Worm (Caenorhabditis elegans) whole organism, L4 larva: ENCODE measurements around the gene T03F7.6.

ENCODE experiments used
- D1046.2 ChIP-seq: fragments of 200-800 bp; sonication (Bioruptor generic); IDR thresholded peaks from 2 replicates; pipeline ENCODE4 v1.3.6; 2022; ENCODE audit warnings: missing genetic modification characterization, missing compliant biosample characterization
- F44E2.7 ChIP-seq: fragments of 200-800 bp; sonication (Bioruptor generic); IDR thresholded peaks from 2 replicates; pipeline ENCODE4 v2.1.2; 2022; ENCODE audit warnings: missing genetic modification characterization, missing compliant biosample characterization
- F49E8.2 ChIP-seq: sonication (generic microtip); optimal IDR thresholded peaks from 2 replicates; lab custom pipeline; 2016; ENCODE audit warnings: missing compliant biosample characterization, mild to moderate bottlenecking, missing genetic modification characterization, borderline replicate concordance
- T26A8.4 ChIP-seq: fragments of 200-800 bp; sonication (Bioruptor generic); IDR thresholded peaks from 2 replicates; pipeline ENCODE4 v1.3.6; 2022; ENCODE audit warnings: missing genetic modification characterization, missing compliant biosample characterization
- Y48G9A.11 ChIP-seq: fragments of 200-800 bp; sonication (Bioruptor generic); IDR thresholded peaks from 2 replicates; pipeline ENCODE4 v1.3.6; 2022; ENCODE audit warnings: missing genetic modification reagents, missing genetic modification characterization, missing compliant biosample characterization
- Y75B8A.6 ChIP-seq: fragments of 200-800 bp; sonication (Bioruptor generic); IDR thresholded peaks from 2 replicates; pipeline ENCODE4 v1.3.6; 2022; ENCODE audit warnings: missing genetic modification reagents, missing genetic modification characterization, missing compliant biosample characterization
- aly-2 ChIP-seq: sonication (generic microtip); optimal IDR thresholded peaks from 2 replicates; lab custom pipeline; 2018; ENCODE audit warnings: missing biosample characterization, missing genetic modification characterization
- ama-1 ChIP-seq: fragments of 150-350 bp; optimal IDR thresholded peaks from 2 replicates; lab custom pipeline; 2014; ENCODE audit warnings: inconsistent platforms, mixed read lengths
- arid-1 ChIP-seq: fragments of 200-800 bp; sonication (Bioruptor generic); conservative IDR thresholded peaks from 2 replicates; pipeline ENCODE4 v1.3.6; 2022; ENCODE audit warnings: missing genetic modification reagents, missing genetic modification characterization, missing compliant biosample characterization
- ceh-20 ChIP-seq: fragments of 200-800 bp; sonication (Bioruptor generic); IDR thresholded peaks from 2 replicates; pipeline ENCODE4 v1.3.6; 2022; ENCODE audit warnings: missing genetic modification reagents, missing genetic modification characterization, missing compliant biosample characterization
- ceh-44 ChIP-seq: fragments of 200-800 bp; sonication (Bioruptor generic); IDR thresholded peaks from 2 replicates; pipeline ENCODE4 v1.3.6; 2022; ENCODE audit warnings: missing genetic modification reagents, missing genetic modification characterization, missing compliant biosample characterization
- ctbp-1 ChIP-seq: fragments of 200-800 bp; sonication (Bioruptor generic); IDR thresholded peaks from 2 replicates; pipeline ENCODE4 v1.3.6; 2022; ENCODE audit warnings: missing genetic modification reagents, missing genetic modification characterization, missing compliant biosample characterization
- daf-19 ChIP-seq: fragments of 200-800 bp; sonication (Bioruptor generic); conservative IDR thresholded peaks from 2 replicates; pipeline ENCODE4 v1.3.6; 2022; ENCODE audit warnings: missing genetic modification characterization, missing compliant biosample characterization
- daf-8 ChIP-seq: fragments of 200-800 bp; sonication (Bioruptor generic); IDR thresholded peaks from 2 replicates; pipeline ENCODE4 v1.3.6; 2022; ENCODE audit warnings: missing genetic modification characterization, missing compliant biosample characterization
- dmd-6 ChIP-seq: fragments of 200-800 bp; sonication (Bioruptor generic); IDR thresholded peaks from 2 replicates; pipeline ENCODE4 v1.3.6; 2022; ENCODE audit warnings: missing genetic modification reagents, missing genetic modification characterization, missing compliant biosample characterization
- dmd-9 ChIP-seq: fragments of 200-800 bp; sonication (Bioruptor generic); IDR thresholded peaks from 2 replicates; pipeline ENCODE4 v1.3.6; 2022; ENCODE audit warnings: missing genetic modification reagents, missing genetic modification characterization, missing compliant biosample characterization
- egl-43 ChIP-seq: fragments of 200-800 bp; sonication (Bioruptor generic); IDR thresholded peaks from 2 replicates; pipeline ENCODE4 v1.3.6; 2022; ENCODE audit warnings: missing genetic modification reagents, missing genetic modification characterization, missing compliant biosample characterization
- fos-1 ChIP-seq: fragments of 150-350 bp; optimal IDR thresholded peaks from 2 replicates; lab custom pipeline; 2014; ENCODE audit warnings: missing biosample characterization, missing genetic modification characterization
- hif-1 ChIP-seq, 2 experiments: sonication (generic microtip); optimal IDR thresholded peaks; 2 replicates each; lab custom pipeline; 2016 to 2017; ENCODE audit warnings: missing compliant biosample characterization in 2 of 2, missing genetic modification characterization in 2 of 2, missing genetic modification reagents in 2 of 2, missing genotype in 2 of 2, mild to moderate bottlenecking in 1 of 2
- hlh-11 ChIP-seq: fragments of 200-800 bp; sonication (Bioruptor generic); optimal IDR thresholded peaks from 2 replicates; lab custom pipeline; 2018; ENCODE audit warnings: mild to moderate bottlenecking, missing genetic modification characterization, missing compliant biosample characterization
- hlh-30 ChIP-seq: sonication (generic microtip); optimal IDR thresholded peaks from 2 replicates; lab custom pipeline; 2017; ENCODE audit warnings: antibody characterized with exemption, mild to moderate bottlenecking, missing genetic modification characterization, missing compliant biosample characterization; ENCODE audit not compliant: insufficient read depth
- hmg-1.1 ChIP-seq: fragments of 200-800 bp; sonication (Bioruptor generic); IDR thresholded peaks from 2 replicates; pipeline ENCODE4 v1.3.6; 2022; ENCODE audit warnings: missing genetic modification reagents, missing genetic modification characterization, missing compliant biosample characterization
- lim-7 ChIP-seq: fragments of 200-800 bp; sonication (Bioruptor generic); IDR thresholded peaks from 2 replicates; pipeline ENCODE4 v1.3.6; 2022; ENCODE audit warnings: missing genetic modification characterization, missing compliant biosample characterization
- lin-1 ChIP-seq: fragments of 200-800 bp; sonication (Bioruptor generic); IDR thresholded peaks from 2 replicates; pipeline ENCODE4 v1.3.6; 2022; ENCODE audit warnings: missing genetic modification reagents, missing genetic modification characterization, missing compliant biosample characterization
- lin-38 ChIP-seq: fragments of 200-800 bp; sonication (Bioruptor generic); IDR thresholded peaks from 2 replicates; pipeline ENCODE4 v1.3.6; 2022; ENCODE audit warnings: missing genetic modification reagents, missing genetic modification characterization, missing compliant biosample characterization
- lsy-2 ChIP-seq, 2 experiments: fragments of 150-350 bp in 1 of 2; sonication (generic microtip) in 1 of 2; optimal IDR thresholded peaks; 2 replicates each; lab custom pipeline; 2014 to 2017; ENCODE audit warnings: missing biosample characterization in 2 of 2, missing genetic modification characterization in 2 of 2
- madf-5 ChIP-seq, 2 experiments: fragments of 200-800 bp; sonication (Bioruptor generic); IDR thresholded peaks; 2 replicates each; pipeline ENCODE4 v1.3.6; 2022; ENCODE audit warnings: missing compliant biosample characterization in 2 of 2, missing genetic modification characterization in 2 of 2
- madf-9 ChIP-seq: fragments of 200-800 bp; sonication (Bioruptor generic); conservative IDR thresholded peaks from 2 replicates; pipeline ENCODE4 v1.3.6; 2022; ENCODE audit warnings: missing genetic modification reagents, missing genetic modification characterization, missing compliant biosample characterization
- mdl-1 ChIP-seq, 2 experiments: fragments of 150-350 bp in 1 of 2; sonication (generic microtip) in 1 of 2; optimal IDR thresholded peaks; 2 replicates each; lab custom pipeline; 2014 to 2017; ENCODE audit warnings: missing biosample characterization in 2 of 2, missing genetic modification characterization in 2 of 2
- mes-2 ChIP-seq: sonication (generic microtip); optimal IDR thresholded peaks from 2 replicates; lab custom pipeline; 2016; ENCODE audit warnings: missing genotype, mild to moderate bottlenecking, missing genetic modification characterization, missing compliant biosample characterization; ENCODE audit not compliant: poor library complexity, severe bottlenecking
- mxl-3 ChIP-seq: fragments of 200-800 bp; sonication (Bioruptor generic); optimal IDR thresholded peaks from 2 replicates; lab custom pipeline; 2018; ENCODE audit warnings: mild to moderate bottlenecking, missing genetic modification characterization, missing compliant biosample characterization
- nhr-10 ChIP-seq: fragments of 150-350 bp; optimal IDR thresholded peaks from 2 replicates; lab custom pipeline; 2014; ENCODE audit warnings: missing biosample characterization, missing genetic modification characterization
- pha-4 ChIP-seq, 2 experiments: fragments of 150-350 bp in 1 of 2; fragments of 200-800 bp in 1 of 2; sonication (Bioruptor generic) in 1 of 2; IDR thresholded peaks in 1 of 2; optimal IDR thresholded peaks in 1 of 2; 2 replicates each; pipeline versions ENCODE4 v1.3.6 to Lab custom; 2014 to 2022; ENCODE audit warnings: missing genetic modification characterization in 2 of 2, missing genetic modification reagents in 2 of 2, missing biosample characterization in 1 of 2, missing compliant biosample characterization in 1 of 2
- rbr-2 ChIP-seq: sonication (generic microtip); optimal IDR thresholded peaks from 2 replicates; lab custom pipeline; 2016; ENCODE audit warnings: missing genotype, missing genetic modification characterization, missing compliant biosample characterization
- snpc-1.2 ChIP-seq: fragments of 200-800 bp; sonication (Bioruptor generic); IDR thresholded peaks from 2 replicates; pipeline ENCODE4 v1.3.6; 2022; ENCODE audit warnings: missing genetic modification reagents, missing genetic modification characterization, missing compliant biosample characterization
- snpc-4 ChIP-seq: fragments of 150-350 bp; optimal IDR thresholded peaks from 2 replicates; lab custom pipeline; 2014; ENCODE audit warnings: missing biosample characterization, missing genetic modification characterization
- tag-97 ChIP-seq: fragments of 200-800 bp; sonication (Bioruptor generic); IDR thresholded peaks from 2 replicates; pipeline ENCODE4 v1.3.6; 2022; ENCODE audit warnings: missing genetic modification characterization, missing compliant biosample characterization
- tra-1 ChIP-seq: fragments of 200-800 bp; sonication (Bioruptor generic); IDR thresholded peaks from 2 replicates; pipeline ENCODE4 v1.3.6; 2022; ENCODE audit warnings: missing genetic modification reagents, missing genetic modification characterization, missing compliant biosample characterization
- unc-39 ChIP-seq: sonication (generic microtip); optimal IDR thresholded peaks from 2 replicates; lab custom pipeline; 2017; ENCODE audit warnings: missing biosample characterization, missing genetic modification characterization
- unc-62 ChIP-seq, 3 experiments: fragments of 150-350 bp in 1 of 3; sonication (generic microtip); optimal IDR thresholded peaks in 2 of 3; peaks in 1 of 3; 1 replicate in 1 of 3; 2 replicates in 2 of 3; lab custom pipeline; 2014 to 2017; ENCODE audit warnings: missing biosample characterization in 3 of 3, missing genetic modification characterization in 3 of 3, missing genetic modification reagents in 3 of 3, missing genotype in 1 of 3
- vab-7 ChIP-seq: fragments of 200-800 bp; sonication (Bioruptor generic); IDR thresholded peaks from 2 replicates; pipeline ENCODE4 v1.3.6; 2022; ENCODE audit warnings: missing genetic modification reagents, missing genetic modification characterization, missing compliant biosample characterization
- zip-11 ChIP-seq: fragments of 200-800 bp; sonication (Bioruptor generic); IDR thresholded peaks from 2 replicates; pipeline ENCODE4 v1.3.6; 2022; ENCODE audit warnings: missing genetic modification characterization, missing compliant biosample characterization

T03F7.6 gene

DNA sequence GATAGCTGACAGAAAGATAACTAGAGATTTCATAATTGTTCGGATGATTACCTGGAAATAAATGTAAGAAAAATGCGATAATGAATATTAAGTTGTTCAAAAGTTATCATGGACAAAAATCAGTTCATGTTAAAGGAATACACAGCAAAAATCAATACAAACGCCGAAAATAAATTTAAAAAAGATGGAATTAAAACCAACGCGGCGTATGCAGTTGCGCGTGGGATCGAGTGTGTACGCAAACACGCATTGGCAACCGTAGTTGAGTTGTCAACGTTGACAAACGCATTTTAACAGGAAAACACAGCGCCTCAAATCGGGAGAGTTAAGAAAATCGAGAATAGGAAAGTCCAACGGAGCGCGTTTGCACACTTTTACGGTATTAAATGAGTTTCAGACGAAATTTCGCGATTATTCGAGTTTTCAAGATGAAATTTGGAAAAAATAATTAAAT, 32.4 kb downstream of the T03F7.6 start, which contains the start of gene tmed-10 (continued):
- TF ChIP-seq rbr-2 (tag; lab: Kevin White, UChicago), result peak; percentile 50
- TF ChIP-seq egl-43, result peak; percentile 66; the same call in 1 of the 2 replicates
- no peak for TF ChIP-seq daf-19 (GFP tag; lab: Robert Waterston, UW)
- no peak for TF ChIP-seq daf-8 (GFP tag; lab: Robert Waterston, UW)
- TF ChIP-seq mes-2 (tag; lab: Kevin White, UChicago), result peak; percentile 84
- peak in 1 of 2 experiments; percentile 56 for TF ChIP-seq unc-62 (GFP tag; optimal IDR thresholded peaks at IDR 0.05 in 1 of 2; lab: Kevin White, UChicago)
- TF ChIP-seq unc-62 (tag; optimal IDR thresholded peaks at IDR 0.05; lab: Kevin White, UChicago), result no peak
- TF ChIP-seq T26A8.4 (GFP tag; lab: Robert Waterston, UW), result peak; percentile 65; the same call in 1 of the 2 replicates
- peak in 1 of 2 experiments; percentile 93 for TF ChIP-seq lsy-2 (tag; optimal IDR thresholded peaks at IDR 0.05; lab: Kevin White, UChicago)
- TF ChIP-seq mxl-3 (GFP tag; lab: Kevin White, UChicago), result peak; percentile 77
- no peak for TF ChIP-seq ama-1
- TF ChIP-seq tag-97 (GFP tag; lab: Robert Waterston, UW), result no peak
- peak; percentile 95 for TF ChIP-seq lin-38 (GFP tag; lab: Robert Waterston, UW)
- TF ChIP-seq aly-2 (tag; lab: Kevin White, UChicago), result no peak
- no peak for TF ChIP-seq nhr-10 (tag; lab: Kevin White, UChicago)
- no peak for TF ChIP-seq zip-11
- peak in 1 of 2 experiments; percentile 12 for TF ChIP-seq hif-1 (tag; optimal IDR thresholded peaks at IDR 0.05; lab: Kevin White, UChicago)
- peak; percentile 76 for TF ChIP-seq hmg-1.1
- peak; percentile 64 for TF ChIP-seq hlh-11 (tag; lab: Kevin White, UChicago)
- TF ChIP-seq ceh-20 (GFP tag; lab: Robert Waterston, UW), result peak; percentile 75
- 0 out of 2 replicates have a peak, but pooled peaks have one; percentile 10 for TF ChIP-seq dmd-9 (GFP tag; lab: Robert Waterston, UW)
- TF ChIP-seq unc-39 (tag; lab: Kevin White, UChicago), result no peak
- no peak for TF ChIP-seq F49E8.2
- TF ChIP-seq fos-1 (tag; lab: Kevin White, UChicago), result no peak
- TF ChIP-seq tra-1 (GFP tag; lab: Robert Waterston, UW), result 0 out of 2 replicates have a peak, but pooled peaks have one; percentile 18
- TF ChIP-seq mdl-1 (tag; optimal IDR thresholded peaks at IDR 0.05; lab: Kevin White, UChicago), result peak in 1 of 2 experiments; percentile 3
- 0 out of 2 replicates have a peak, but pooled peaks have one; percentile 51 for TF ChIP-seq pha-4 (GFP tag; IDR thresholded peaks at IDR 0.05; lab: Robert Waterston, UW)
- TF ChIP-seq pha-4 (tag; optimal IDR thresholded peaks at IDR 0.05; lab: Kevin White, UChicago), result peak; percentile 18
- TF ChIP-seq hlh-30 (tag; lab: Kevin White, UChicago), result peak; percentile 44
- TF ChIP-seq lim-7, result no peak
- TF ChIP-seq, all 104 proteins: peak for 27

DNA sequence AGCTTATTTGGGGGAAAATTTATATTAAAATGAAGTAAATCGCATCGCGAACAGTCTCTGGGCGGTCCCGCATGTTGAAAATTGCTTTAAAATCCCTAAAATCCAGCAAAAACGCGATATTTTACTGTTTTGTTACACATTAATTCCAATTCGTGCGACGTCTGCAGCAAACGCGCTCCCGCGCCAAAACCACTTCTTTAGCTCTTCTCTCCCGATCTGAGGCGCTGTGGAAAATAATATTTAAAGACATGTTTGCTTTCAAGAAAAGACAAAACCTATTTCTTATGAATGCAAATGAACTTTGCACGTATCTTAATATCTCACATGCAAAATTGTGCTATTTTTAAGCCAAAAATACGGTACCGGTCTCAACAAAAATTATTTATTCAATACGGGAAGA, 34.1 kb downstream of the T03F7.6 start:
- TF ChIP-seq D1046.2 (0 out of 2 replicates have a peak, but pooled peaks have one; percentile 42), ceh-44 (GFP tag; lab: Robert Waterston, UW) (peak; percentile 65; the same call in 1 of the 2 replicates), lin-38 (GFP tag; lab: Robert Waterston, UW) (peak; percentile 88)

DNA sequence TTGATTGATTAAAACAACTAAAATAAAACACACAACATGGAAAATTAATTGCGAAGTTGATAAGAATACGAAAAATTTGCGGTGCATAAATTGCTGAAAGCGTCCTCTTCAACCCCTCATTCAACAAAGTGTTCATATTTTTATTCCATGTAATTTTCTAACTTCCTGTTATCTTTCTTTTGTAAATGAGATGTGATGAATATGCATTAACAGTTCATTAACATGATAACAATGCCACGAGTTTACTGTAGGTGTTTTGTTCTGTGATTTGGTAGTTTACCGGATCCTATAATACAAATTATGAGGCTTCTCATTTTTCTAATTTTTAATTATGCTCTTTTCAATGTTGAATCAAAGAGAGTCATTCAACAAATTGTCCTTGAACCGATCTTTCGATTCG, 34.6 kb downstream of the T03F7.6 start, which contains the start of gene F47G9.6:
Gene F47G9.6, plus strand, starts transcription at position 301 of the 400 bp plus-strand sequence.
- no peak for TF ChIP-seq snpc-4 (tag; lab: Kevin White, UChicago)

DNA sequence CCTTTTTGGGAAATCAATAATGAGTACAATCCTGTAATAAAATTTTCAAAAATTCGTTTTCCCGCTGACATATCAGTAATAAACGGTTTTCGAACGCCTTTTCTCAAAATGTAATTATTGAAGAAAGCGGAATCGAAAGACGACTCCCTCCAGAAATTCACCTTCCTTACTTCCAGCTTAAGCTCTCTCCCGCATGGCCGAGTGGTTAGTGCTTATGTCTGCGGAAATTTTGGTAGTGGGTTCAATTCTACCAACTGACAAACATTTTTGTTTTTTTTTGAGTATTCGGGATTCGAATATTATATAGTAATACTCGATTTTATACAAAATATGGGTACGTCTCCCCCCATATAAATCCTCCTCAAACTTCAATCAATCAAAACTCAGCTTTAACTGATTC, 37.3 kb downstream of the T03F7.6 start:
- peak; percentile 67 for TF ChIP-seq snpc-1.2 (GFP tag; lab: Robert Waterston, UW)
- peak; percentile 51 for TF ChIP-seq dmd-6
- TF ChIP-seq hmg-1.1, result 0 out of 2 replicates have a peak, but pooled peaks have one; percentile 41
- peak; percentile 62; the same call in 1 of the 2 replicates for TF ChIP-seq ctbp-1
- 0 out of 2 replicates have a peak, but pooled peaks have one; percentile 57 for TF ChIP-seq zip-11
- peak in 1 of 2 experiments; percentile 89; a peak in 1 of 4 replicates for TF ChIP-seq madf-5 (GFP tag; IDR thresholded peaks at IDR 0.05; lab: Robert Waterston, UW)
- TF ChIP-seq Y75B8A.6, result peak; percentile 76; the same call in 1 of the 2 replicates
- peak; percentile 51; the same call in 1 of the 2 replicates for TF ChIP-seq lin-1 (GFP tag; lab: Robert Waterston, UW)
- peak; percentile 33; the same call in 1 of the 2 replicates for TF ChIP-seq F44E2.7 (GFP tag; lab: Robert Waterston, UW)
- TF ChIP-seq ceh-44 (GFP tag; lab: Robert Waterston, UW), result peak; percentile 64; the same call in 1 of the 2 replicates
- 0 out of 2 replicates have a peak, but pooled peaks have one; percentile 17 for TF ChIP-seq tra-1 (GFP tag; lab: Robert Waterston, UW)
- peak; percentile 79 for TF ChIP-seq egl-43
- TF ChIP-seq Y48G9A.11 (GFP tag; lab: Robert Waterston, UW), result peak; percentile 62; the same call in 1 of the 2 replicates
- 0 out of 2 replicates have a peak, but pooled peaks have one; percentile 21 for TF ChIP-seq T26A8.4 (GFP tag; lab: Robert Waterston, UW)
- TF ChIP-seq arid-1, result peak; percentile 85
- TF ChIP-seq vab-7 (GFP tag; lab: Robert Waterston, UW), result peak; percentile 82
- TF ChIP-seq madf-9 (GFP tag; lab: Robert Waterston, UW), result peak; percentile 51; the same call in 1 of the 2 replicates
